Worm (Caenorhabditis elegans): ENCODE results near the gene F20G2.3.
A peak's percentile ranks its signal among the peaks of the same experiment; 100 is the strongest.

Gene F20G2.3

DNA sequence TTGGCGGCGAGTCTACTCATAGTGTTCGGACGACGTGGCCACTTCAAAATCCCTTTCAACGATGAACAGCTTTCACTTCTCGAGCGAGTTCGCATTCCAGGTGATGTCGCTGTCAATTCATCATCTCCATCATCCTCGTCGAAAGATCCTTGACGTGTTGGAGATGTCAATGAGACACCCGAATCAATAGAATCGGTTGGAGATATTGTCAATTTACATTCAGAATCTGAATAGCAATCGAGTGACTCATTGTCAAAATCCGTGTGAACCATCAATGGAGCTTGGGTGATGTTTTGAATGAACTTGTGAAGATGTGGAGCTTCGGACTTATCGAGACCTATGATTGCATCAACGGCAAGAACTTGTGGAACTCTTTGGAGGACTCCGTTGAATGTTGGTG, 17.5 kb upstream of the F20G2.3 start:
- TF ChIP-seq mec-3 (tag; optimal IDR thresholded peaks at IDR 0.05; ENCODE audit: borderline replicate concordance) = no peak

DNA sequence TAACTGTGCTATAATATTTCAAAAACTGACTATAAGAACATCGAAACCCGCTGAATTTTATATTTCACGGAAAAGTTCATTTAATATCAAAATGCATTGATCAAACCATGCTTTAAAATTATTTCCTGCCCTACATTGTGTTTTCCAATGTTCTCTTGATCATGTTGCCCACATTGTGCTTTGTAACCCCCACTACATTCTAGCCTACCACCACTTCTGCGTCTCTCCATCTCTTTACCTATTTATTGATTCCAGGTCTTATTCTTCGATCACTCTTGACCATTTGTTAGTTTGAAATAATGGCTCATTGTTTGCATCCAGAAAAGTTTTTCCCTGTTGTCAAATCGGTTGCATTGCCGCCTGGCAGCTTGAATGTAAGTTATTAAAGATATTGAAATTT, 13.9 kb upstream of the F20G2.3 start, which contains the start of gene decr-1.1:
Gene decr-1.1, plus strand, starts transcription at position 210 of the 400 bp plus-strand sequence.
- TF ChIP-seq pha-4 (tag; optimal IDR thresholded peaks at IDR 0.05) = no peak
- peak; percentile 3 for TF ChIP-seq ceh-48 (tag; optimal IDR thresholded peaks at IDR 0.05)

ce11 chrV:13780902-13781301, 12.6 kb upstream of the F20G2.3 start:
- no peak for TF ChIP-seq zip-5 (tag; optimal IDR thresholded peaks at IDR 0.05)
- no peak for TF ChIP-seq hlh-13 (GFP tag; optimal IDR thresholded peaks at IDR 0.05)
- no peak for TF ChIP-seq C38D4.7 (GFP tag; optimal IDR thresholded peaks at IDR 0.05)
- TF ChIP-seq ceh-48 (tag; optimal IDR thresholded peaks at IDR 0.05) = no peak
- TF ChIP-seq ceh-6 (GFP tag; optimal IDR thresholded peaks at IDR 0.05) = no peak
- TF ChIP-seq K02D7.2 (tag; optimal IDR thresholded peaks at IDR 0.05) = no peak
- no peak for TF ChIP-seq unc-55 (GFP tag; optimal IDR thresholded peaks at IDR 0.05)
- TF ChIP-seq eyg-1 (tag; optimal IDR thresholded peaks at IDR 0.05) = no peak
- no peak for TF ChIP-seq che-1 (tag; optimal IDR thresholded peaks at IDR 0.05)
- TF ChIP-seq gmeb-2 (tag; optimal IDR thresholded peaks at IDR 0.05) = no peak

ce11 chrV:13777857-13778256, 9.6 kb upstream of the F20G2.3 start, which contains the start of gene F53C11.9:
Gene F53C11.9 (plus strand): TSS chrV:13778015.
- TF ChIP-seq elt-2 (tag; optimal IDR thresholded peaks at IDR 0.05) (no peak), ceh-34 (tag; optimal IDR thresholded peaks at IDR 0.05) (no peak), unc-55 (GFP tag; optimal IDR thresholded peaks at IDR 0.05) (peak; percentile 17)

ce11 chrV:13775529-13775928, 7.2 kb upstream of the F20G2.3 start, which contains the start of gene F53C11.1:
Gene F53C11.1 (plus strand): TSS chrV:13775796.
- TF ChIP-seq syd-9 (tag; optimal IDR thresholded peaks at IDR 0.05) (no peak), dve-1 (tag; optimal IDR thresholded peaks at IDR 0.05) (no peak), hlh-13 (GFP tag; optimal IDR thresholded peaks at IDR 0.05) (no peak), zip-5 (tag; optimal IDR thresholded peaks at IDR 0.05) (no peak), ahr-1 (tag; optimal IDR thresholded peaks at IDR 0.05) (no peak), hlh-6 (tag; optimal IDR thresholded peaks at IDR 0.05) (no peak), madf-2 (tag; optimal IDR thresholded peaks at IDR 0.05) (no peak)

- TF ChIP-seq unc-86 (tag; optimal IDR thresholded peaks at IDR 0.05) = no peak
- TF ChIP-seq hlh-8 (tag; optimal IDR thresholded peaks at IDR 0.05) = no peak
- TF ChIP-seq pat-9 (tag; optimal IDR thresholded peaks at IDR 0.05) = no peak
- no peak for TF ChIP-seq elt-2 (tag; optimal IDR thresholded peaks at IDR 0.05)
- TF ChIP-seq eyg-1 (tag; optimal IDR thresholded peaks at IDR 0.05) = no peak
- no peak for TF ChIP-seq tbx-7 (tag; optimal IDR thresholded peaks at IDR 0.05)
- TF ChIP-seq pax-1 (tag; optimal IDR thresholded peaks at IDR 0.05) = no peak
- TF ChIP-seq ceh-14 (tag; optimal IDR thresholded peaks at IDR 0.05) = no peak
- no peak for TF ChIP-seq K02D7.2 (tag; optimal IDR thresholded peaks at IDR 0.05)
- TF ChIP-seq syd-9 (tag; optimal IDR thresholded peaks at IDR 0.05) = no peak
- TF ChIP-seq ceh-45 (GFP tag; IDR thresholded peaks at IDR 0.05) = no peak
Observed at ce11 chrV:13771209-13771608, 2.9 kb upstream of the F20G2.3 start, which contains the start of gene F20G2.5. Gene F20G2.5 (plus strand): TSS chrV:13771509.

DNA sequence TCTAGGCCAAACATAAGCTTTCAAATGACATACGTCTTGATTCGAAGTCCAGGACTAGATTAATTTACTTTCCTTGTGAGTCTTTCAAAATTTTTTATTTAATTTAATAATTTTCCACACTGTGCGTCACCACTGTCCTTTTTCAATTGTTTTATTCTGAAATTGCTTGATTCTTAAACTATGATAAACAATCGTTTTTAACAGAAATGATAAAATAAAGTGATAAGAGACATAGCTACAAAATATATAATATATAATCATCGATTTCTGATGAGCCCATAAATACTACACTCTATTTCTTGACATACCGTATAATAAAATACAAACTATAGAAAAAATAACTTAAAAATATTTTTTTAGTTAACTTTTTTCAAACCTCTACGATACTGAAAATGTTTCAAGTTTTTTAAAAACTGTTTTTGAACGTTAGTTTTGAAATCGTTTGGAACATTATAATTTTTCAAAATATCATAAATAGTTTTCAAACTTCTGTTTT, 701 bp upstream of the F20G2.3 start, which contains the start of gene nas-24:
Gene nas-24, plus strand, starts transcription at position 446 of the 496 bp plus-strand sequence.
- TF ChIP-seq pax-1 (tag; optimal IDR thresholded peaks at IDR 0.05) (no peak), ceh-2 (tag; optimal IDR thresholded peaks at IDR 0.05) (no peak), pqm-1 (tag; optimal IDR thresholded peaks at IDR 0.05) (no peak), ama-1 (optimal IDR thresholded peaks at IDR 0.05) (no peak), K09A11.1 (tag; optimal IDR thresholded peaks at IDR 0.05; ENCODE audit: insufficient read depth) (no peak), syd-9 (tag; optimal IDR thresholded peaks at IDR 0.05) (no peak), nhr-232 (tag; optimal IDR thresholded peaks at IDR 0.05) (no peak)
